Worm (Caenorhabditis elegans) whole organism, L1 larva: ENCODE data around the gene R07B1.7.
A peak's percentile ranks its signal among the peaks of the same experiment; 100 is the strongest.

Experiments used
- C04F5.9 ChIP-seq: sonication (generic microtip); optimal IDR thresholded peaks from 2 replicates; lab custom pipeline; 2016; ENCODE audit warnings: missing genetic modification characterization, missing compliant biosample characterization
- C34B4.2 ChIP-seq: sonication (generic microtip); optimal IDR thresholded peaks from 2 replicates; lab custom pipeline; 2017; ENCODE audit warnings: mild to moderate bottlenecking, missing genetic modification characterization, missing compliant biosample characterization
- alr-1 ChIP-seq: fragments of 200-800 bp; sonication (Bioruptor generic); optimal IDR thresholded peaks from 2 replicates; lab custom pipeline; 2018; ENCODE audit warnings: borderline replicate concordance, mild to moderate bottlenecking, missing genetic modification characterization, missing compliant biosample characterization
- aly-2 ChIP-seq: fragments of 150-350 bp; optimal IDR thresholded peaks from 2 replicates; lab custom pipeline; 2014; ENCODE audit warnings: missing biosample characterization, missing genetic modification characterization
- ama-1 ChIP-seq: fragments of 150-350 bp; optimal IDR thresholded peaks from 2 replicates; lab custom pipeline; 2014
- ceh-88 ChIP-seq: fragments of 200-800 bp; sonication (Bioruptor generic); IDR thresholded peaks from 2 replicates; pipeline ENCODE4 v1.3.6; 2022; ENCODE audit warnings: missing genetic modification characterization, missing compliant biosample characterization
- dsc-1 ChIP-seq: sonication (generic microtip); optimal IDR thresholded peaks from 2 replicates; lab custom pipeline; 2016; ENCODE audit warnings: mild to moderate bottlenecking, missing genetic modification characterization, missing compliant biosample characterization
- fkh-8 ChIP-seq: sonication (generic microtip); optimal IDR thresholded peaks from 2 replicates; lab custom pipeline; 2016; ENCODE audit warnings: mild to moderate bottlenecking, missing genetic modification characterization, missing compliant biosample characterization
- grh-1 ChIP-seq: fragments of 200-800 bp; sonication (Bioruptor generic); IDR thresholded peaks from 2 replicates; pipeline ENCODE4 v1.3.6; 2022; ENCODE audit warnings: missing genetic modification reagents, missing genetic modification characterization, missing compliant biosample characterization
- hlh-4 ChIP-seq: sonication (generic microtip); optimal IDR thresholded peaks from 2 replicates; lab custom pipeline; 2016; ENCODE audit warnings: mild to moderate bottlenecking, missing genetic modification characterization, missing compliant biosample characterization
- lin-13 ChIP-seq: fragments of 150-350 bp; optimal IDR thresholded peaks from 2 replicates; lab custom pipeline; 2014; ENCODE audit warnings: missing biosample characterization, missing genetic modification reagents, missing genetic modification characterization
- lin-14 ChIP-seq: fragments of 200-800 bp; sonication (Bioruptor generic); optimal IDR thresholded peaks from 2 replicates; lab custom pipeline; 2018; ENCODE audit warnings: mild to moderate bottlenecking, missing genetic modification characterization, moderate library complexity, missing compliant biosample characterization
- lin-39 ChIP-seq: fragments of 150-350 bp; optimal IDR thresholded peaks from 2 replicates; lab custom pipeline; 2014; ENCODE audit warnings: missing biosample characterization, missing genetic modification reagents, missing genetic modification characterization
- mep-1 ChIP-seq: fragments of 150-350 bp; optimal IDR thresholded peaks from 2 replicates; lab custom pipeline; 2014; ENCODE audit warnings: missing biosample characterization, missing genetic modification characterization
- nhr-11 ChIP-seq: fragments of 150-350 bp; optimal IDR thresholded peaks from 2 replicates; lab custom pipeline; 2014; ENCODE audit warnings: missing biosample characterization, missing genetic modification characterization
- nhr-12 ChIP-seq: sonication (generic microtip); optimal IDR thresholded peaks from 2 replicates; lab custom pipeline; 2017; ENCODE audit warnings: missing biosample characterization, missing genetic modification characterization
- nhr-28 ChIP-seq: fragments of 150-350 bp; optimal IDR thresholded peaks from 2 replicates; lab custom pipeline; 2014; ENCODE audit warnings: missing biosample characterization, missing genetic modification characterization
- nhr-76 ChIP-seq: sonication (generic microtip); optimal IDR thresholded peaks from 2 replicates; lab custom pipeline; 2017; ENCODE audit warnings: missing biosample characterization, missing genetic modification characterization
- nhr-85 ChIP-seq: sonication (generic microtip); peaks from one replicate; lab custom pipeline; 2016; ENCODE audit warnings: missing genetic modification characterization, inconsistent platforms, missing compliant biosample characterization
- pag-3 ChIP-seq: sonication (generic microtip); optimal IDR thresholded peaks from 2 replicates; lab custom pipeline; 2017; ENCODE audit warnings: missing genetic modification characterization, mild to moderate bottlenecking, missing compliant biosample characterization, antibody characterized with exemption, borderline replicate concordance; ENCODE audit not compliant: insufficient read depth
- pax-3 ChIP-seq: fragments of 200-800 bp; sonication (Bioruptor generic); optimal IDR thresholded peaks from 2 replicates; lab custom pipeline; 2018; ENCODE audit warnings: mild to moderate bottlenecking, missing genetic modification characterization, moderate library complexity, missing compliant biosample characterization
- rnt-1 ChIP-seq: sonication (generic microtip); optimal IDR thresholded peaks from 2 replicates; lab custom pipeline; 2016; ENCODE audit warnings: mild to moderate bottlenecking, missing genetic modification characterization, moderate library complexity, missing compliant biosample characterization
- sptf-1 ChIP-seq: fragments of 150-350 bp; optimal IDR thresholded peaks from 2 replicates; lab custom pipeline; 2014; ENCODE audit warnings: missing biosample characterization, missing genetic modification characterization
- sup-37 ChIP-seq: fragments of 200-800 bp; sonication (Bioruptor generic); optimal IDR thresholded peaks from 2 replicates; lab custom pipeline; 2018; ENCODE audit warnings: mild to moderate bottlenecking, missing genetic modification characterization, missing compliant biosample characterization
- tbx-2 ChIP-seq: sonication (generic microtip); optimal IDR thresholded peaks from 2 replicates; lab custom pipeline; 2016; ENCODE audit warnings: missing genetic modification characterization, missing compliant biosample characterization
- unc-130 ChIP-seq: fragments of 150-350 bp; optimal IDR thresholded peaks from 2 replicates; lab custom pipeline; 2017; ENCODE audit warnings: missing biosample characterization, missing genetic modification characterization, inconsistent platforms
- unc-62 ChIP-seq: fragments of 150-350 bp; optimal IDR thresholded peaks from 2 replicates; lab custom pipeline; 2014; ENCODE audit warnings: missing biosample characterization, missing genetic modification reagents, missing genetic modification characterization
- unc-98 ChIP-seq: fragments of 200-800 bp; sonication (Bioruptor generic); IDR thresholded peaks from 2 replicates; pipeline ENCODE4 v1.3.6; 2022; ENCODE audit warnings: missing genetic modification characterization, missing compliant biosample characterization
- xbp-1 ChIP-seq: sonication (generic microtip); optimal IDR thresholded peaks from 2 replicates; lab custom pipeline; 2016; ENCODE audit warnings: missing genetic modification characterization, missing compliant biosample characterization
- zag-1 ChIP-seq: fragments of 150-350 bp; optimal IDR thresholded peaks from 2 replicates; lab custom pipeline; 2014; ENCODE audit warnings: missing biosample characterization, missing genetic modification characterization
- ztf-11 ChIP-seq, 2 experiments: sonication (generic microtip); optimal IDR thresholded peaks; 2 replicates each; lab custom pipeline; 2016 to 2017; ENCODE audit warnings: missing genetic modification characterization in 2 of 2, missing biosample characterization in 1 of 2, missing compliant biosample characterization in 1 of 2
- ztf-4 ChIP-seq: fragments of 150-350 bp; optimal IDR thresholded peaks from 2 replicates; lab custom pipeline; 2014; ENCODE audit warnings: missing biosample characterization, missing genetic modification characterization

Gene R07B1.7

ce11 chrX:9899426-9900131 is 30.7 kb downstream of the R07B1.7 start, which contains the start of gene phf-34 (continued):
- no peak for TF ChIP-seq pag-3 (tag; lab: Kevin White, UChicago)
- TF ChIP-seq alr-1 (tag; lab: Kevin White, UChicago) = no peak
- TF ChIP-seq lin-39 = no peak
- no peak for TF ChIP-seq nhr-76
- no peak for TF ChIP-seq nhr-12 (tag; lab: Kevin White, UChicago)
- peak; percentile 88 for TF ChIP-seq lin-14 (GFP tag; lab: Kevin White, UChicago)
- TF ChIP-seq C34B4.2 (tag; lab: Kevin White, UChicago) = no peak
- TF ChIP-seq tbx-2 (tag; lab: Kevin White, UChicago) = peak; percentile 42
- TF ChIP-seq sptf-1 (tag; lab: Kevin White, UChicago) = no peak
- no peak for TF ChIP-seq grh-1 (GFP tag; lab: Robert Waterston, UW)
- no peak for TF ChIP-seq unc-98
- no peak for TF ChIP-seq unc-62
- TF ChIP-seq lin-13 = no peak
- no peak for TF ChIP-seq pax-3 (tag; lab: Kevin White, UChicago)
- no peak for TF ChIP-seq sup-37 (GFP tag; lab: Kevin White, UChicago)
- TF ChIP-seq ceh-88 = no peak
- peak; percentile 63 for TF ChIP-seq fkh-8 (tag; lab: Kevin White, UChicago)

ce11 chrX:9905840-9906239 is 36.9 kb downstream of the R07B1.7 start, which contains the start of gene F21G4.5:
Gene F21G4.5 (plus strand): TSS chrX:9906140.
- TF ChIP-seq sup-37 (GFP tag; lab: Kevin White, UChicago) (no peak), aly-2 (tag; lab: Kevin White, UChicago) (no peak), unc-130 (tag; lab: Kevin White, UChicago) (no peak), ztf-4 (tag; lab: Kevin White, UChicago) (no peak), lin-13 (no peak), dsc-1 (no peak), nhr-11 (tag; lab: Kevin White, UChicago) (no peak), hlh-4 (no peak), ama-1 (no peak), alr-1 (tag; lab: Kevin White, UChicago) (no peak), ceh-88 (no peak), C04F5.9 (tag; lab: Kevin White, UChicago) (no peak)

- TF ChIP-seq rnt-1 (tag; lab: Kevin White, UChicago) = peak; percentile 56
- no peak for TF ChIP-seq nhr-28 (tag; lab: Kevin White, UChicago)
Measured at ce11 chrX:9917362-9917761, 48.4 kb downstream of the R07B1.7 start, which contains the start of gene F21G4.6. Gene F21G4.6 (minus strand): TSS chrX:9917448.

DNA sequence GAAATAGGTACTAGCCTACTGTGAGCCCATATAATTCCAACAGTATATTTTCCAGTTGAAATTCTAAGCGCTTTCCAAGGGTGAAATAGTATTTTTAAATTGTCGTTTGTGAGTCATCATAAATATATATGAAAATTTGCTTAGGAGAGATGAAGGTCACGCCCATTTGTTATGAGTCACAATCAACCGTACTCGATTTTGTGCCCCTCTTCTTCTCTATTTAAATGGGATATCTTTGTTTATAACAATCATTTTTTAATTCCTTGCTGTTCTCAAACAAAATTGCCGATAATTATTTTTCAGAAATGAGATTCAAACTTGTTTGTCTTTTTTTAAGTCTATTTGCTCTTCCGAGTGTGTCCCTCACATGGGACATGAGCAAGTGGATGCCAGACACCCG is 50.1 kb downstream of the R07B1.7 start, which contains the start of gene folr-1:
TSS of gene folr-1 (plus strand) at position 301 of the 400 bp plus-strand sequence.
- no peak for TF ChIP-seq lin-14 (GFP tag; lab: Kevin White, UChicago)
- no peak for TF ChIP-seq mep-1 (tag; lab: Kevin White, UChicago)
- no peak for TF ChIP-seq zag-1
- TF ChIP-seq nhr-85 = no peak
- no peak for TF ChIP-seq tbx-2 (tag; lab: Kevin White, UChicago)
- no peak for TF ChIP-seq ztf-11 (tag; optimal IDR thresholded peaks at IDR 0.05; lab: Kevin White, UChicago)
- TF ChIP-seq xbp-1 = no peak
- no peak for TF ChIP-seq unc-130 (tag; lab: Kevin White, UChicago)
